Fruit fly (Drosophila melanogaster) whole organism, prepupa: ENCODE measurements around the gene CG34171.

Source experiments
- Blimp-1 ChIP-seq: fragments of 200-800 bp; sonication (Bioruptor generic); optimal IDR thresholded peaks from 3 replicates; lab custom pipeline; 2017; ENCODE audit warnings: missing biosample characterization, missing genetic modification characterization, mild to moderate bottlenecking, moderate library complexity, missing genetic modification reagents
- CG10631 ChIP-seq: fragments of 200-800 bp; sonication (Bioruptor generic); optimal IDR thresholded peaks from 2 replicates; lab custom pipeline; 2016; ENCODE audit warnings: missing biosample characterization, missing genetic modification characterization
- CG10669 ChIP-seq: fragments of 200-800 bp; sonication (Bioruptor generic); optimal IDR thresholded peaks from 3 replicates; lab custom pipeline; 2018; ENCODE audit warnings: missing biosample characterization, mild to moderate bottlenecking, missing genetic modification characterization, moderate library complexity
- CG11294 ChIP-seq: fragments of 200-800 bp; sonication (Bioruptor generic); IDR thresholded peaks from 2 replicates; pipeline ENCODE4 v1.3.6; 2022; ENCODE audit warnings: missing biosample characterization, missing genetic modification characterization
- CG11762 ChIP-seq: fragments of 200-800 bp; sonication (Bioruptor generic); optimal IDR thresholded peaks from 3 replicates; lab custom pipeline; 2016; ENCODE audit warnings: missing biosample characterization, missing genetic modification characterization; ENCODE audit not compliant: insufficient read depth
- CG1621 ChIP-seq: fragments of 200-800 bp; sonication (Bioruptor generic); optimal IDR thresholded peaks from 3 replicates; lab custom pipeline; 2018; ENCODE audit warnings: missing biosample characterization, mild to moderate bottlenecking, missing genetic modification characterization
- CG16779 ChIP-seq: fragments of 200-800 bp; sonication (Bioruptor generic); optimal IDR thresholded peaks from 3 replicates; lab custom pipeline; 2017; ENCODE audit warnings: missing biosample characterization, mild to moderate bottlenecking, missing genetic modification characterization
- CG3032 ChIP-seq: fragments of 200-800 bp; optimal IDR thresholded peaks from 2 replicates; lab custom pipeline; 2019; ENCODE audit warnings: missing biosample characterization, mild to moderate bottlenecking, missing genetic modification characterization, moderate library complexity
- CG31627 ChIP-seq: fragments of 200-800 bp; sonication (Bioruptor generic); optimal IDR thresholded peaks from 3 replicates; lab custom pipeline; 2016; ENCODE audit warnings: missing biosample characterization, missing genetic modification characterization
- CG32006 ChIP-seq: fragments of 200-800 bp; sonication (Bioruptor generic); optimal IDR thresholded peaks from 3 replicates; lab custom pipeline; 2017; ENCODE audit warnings: missing biosample characterization, mild to moderate bottlenecking, missing genetic modification characterization
- CG34406 ChIP-seq: fragments of 200-800 bp; sonication (Bioruptor generic); optimal IDR thresholded peaks from 3 replicates; lab custom pipeline; 2016; ENCODE audit warnings: missing biosample characterization, missing genetic modification characterization
- CG4318 ChIP-seq: fragments of 200-800 bp; sonication (Bioruptor generic); optimal IDR thresholded peaks from 3 replicates; lab custom pipeline; 2017; ENCODE audit warnings: missing biosample characterization, mild to moderate bottlenecking, missing genetic modification characterization
- CG6163 ChIP-seq: fragments of 200-800 bp; sonication (Bioruptor generic); IDR thresholded peaks from 3 replicates; pipeline ENCODE4 v1.3.6; 2022; ENCODE audit warnings: missing biosample characterization, missing genetic modification characterization
- CG6276 ChIP-seq: fragments of 200-800 bp; sonication (Bioruptor generic); optimal IDR thresholded peaks from 2 replicates; lab custom pipeline; 2017; ENCODE audit warnings: missing biosample characterization, mild to moderate bottlenecking, missing genetic modification characterization
- CG6792 ChIP-seq: fragments of 200-800 bp; sonication (Bioruptor generic); optimal IDR thresholded peaks from 3 replicates; lab custom pipeline; 2016; ENCODE audit warnings: missing biosample characterization, missing genetic modification characterization
- CG6808 ChIP-seq: fragments of 200-800 bp; sonication (Bioruptor generic); optimal IDR thresholded peaks from 3 replicates; lab custom pipeline; 2017; ENCODE audit warnings: missing biosample characterization, missing genetic modification characterization, mild to moderate bottlenecking, moderate library complexity, missing genetic modification reagents
- CG6854 ChIP-seq: fragments of 200-800 bp; sonication (Bioruptor generic); optimal IDR thresholded peaks from 2 replicates; lab custom pipeline; 2017; ENCODE audit warnings: missing biosample characterization, mild to moderate bottlenecking, missing genetic modification characterization
- CG7368 ChIP-seq: fragments of 200-800 bp; sonication (Bioruptor generic); optimal IDR thresholded peaks from 3 replicates; lab custom pipeline; 2016; ENCODE audit warnings: missing biosample characterization, missing genetic modification characterization
- CG8119 ChIP-seq: fragments of 200-800 bp; sonication (Bioruptor generic); IDR thresholded peaks from 3 replicates; pipeline ENCODE4 v1.3.6; 2022; ENCODE audit warnings: missing biosample characterization, missing genetic modification characterization
- CG8319 ChIP-seq: fragments of 200-800 bp; sonication (Bioruptor generic); optimal IDR thresholded peaks from 3 replicates; lab custom pipeline; 2016; ENCODE audit warnings: missing biosample characterization, missing genetic modification characterization
- CG8632 ChIP-seq: fragments of 200-800 bp; sonication (Bioruptor generic); optimal IDR thresholded peaks from 3 replicates; lab custom pipeline; 2016; ENCODE audit warnings: missing biosample characterization, missing genetic modification characterization
- CG9139 ChIP-seq: fragments of 200-800 bp; sonication (Bioruptor generic); optimal IDR thresholded peaks from 3 replicates; lab custom pipeline; 2017; ENCODE audit warnings: missing biosample characterization, mild to moderate bottlenecking, missing genetic modification characterization
- Eip75B ChIP-seq: fragments of 200-800 bp; sonication (Bioruptor generic); optimal IDR thresholded peaks from 3 replicates; lab custom pipeline; 2016; ENCODE audit warnings: missing biosample characterization, missing genetic modification characterization
- Eip78C ChIP-seq: fragments of 200-800 bp; sonication (Bioruptor generic); peaks from one replicate; lab custom pipeline; 2016; ENCODE audit warnings: missing biosample characterization, missing genetic modification characterization
- Ets21C ChIP-seq: fragments of 200-800 bp; sonication (Bioruptor generic); optimal IDR thresholded peaks from 3 replicates; lab custom pipeline; 2016; ENCODE audit warnings: missing biosample characterization, missing genetic modification characterization
- Gug ChIP-seq: fragments of 200-800 bp; sonication (Bioruptor generic); IDR thresholded peaks from 2 replicates; pipeline ENCODE4 v1.3.6; 2022; ENCODE audit warnings: missing biosample characterization, missing genetic modification characterization
- Hr38 ChIP-seq: sonication (Bioruptor generic); optimal IDR thresholded peaks from 2 replicates; lab custom pipeline; 2016; ENCODE audit warnings: missing biosample characterization, missing genetic modification characterization
- Hr39 ChIP-seq: fragments of 200-800 bp; sonication (Bioruptor generic); optimal IDR thresholded peaks from 2 replicates; lab custom pipeline; 2016; ENCODE audit warnings: missing biosample characterization, missing genetic modification characterization
- Lpt ChIP-seq: fragments of 200-800 bp; sonication (Bioruptor generic); optimal IDR thresholded peaks from 3 replicates; lab custom pipeline; 2016; ENCODE audit warnings: missing biosample characterization, missing genetic modification characterization
- Met ChIP-seq: fragments of 200-800 bp; sonication (Bioruptor generic); optimal IDR thresholded peaks from 3 replicates; lab custom pipeline; 2016; ENCODE audit warnings: missing biosample characterization, missing genetic modification characterization
- OdsH ChIP-seq: fragments of 200-800 bp; sonication (Bioruptor generic); optimal IDR thresholded peaks from 3 replicates; lab custom pipeline; 2016; ENCODE audit warnings: missing biosample characterization, missing genetic modification characterization
- Smox ChIP-seq: fragments of 200-800 bp; sonication (Bioruptor generic); optimal IDR thresholded peaks from 3 replicates; lab custom pipeline; 2016; ENCODE audit warnings: missing biosample characterization, missing genetic modification characterization
- Sox102F ChIP-seq: fragments of 200-800 bp; sonication (Bioruptor generic); optimal IDR thresholded peaks from 2 replicates; lab custom pipeline; 2016; ENCODE audit warnings: missing biosample characterization, mild to moderate bottlenecking, missing genetic modification characterization
- Sox14 ChIP-seq: fragments of 200-800 bp; sonication (Bioruptor generic); optimal IDR thresholded peaks from 3 replicates; lab custom pipeline; 2016; ENCODE audit warnings: missing biosample characterization, missing genetic modification characterization
- Sox15 ChIP-seq: fragments of 200-800 bp; sonication (Bioruptor generic); optimal IDR thresholded peaks from 3 replicates; lab custom pipeline; 2016; ENCODE audit warnings: missing biosample characterization, missing genetic modification characterization
- achi ChIP-seq: fragments of 200-800 bp; sonication (Bioruptor generic); optimal IDR thresholded peaks from 3 replicates; lab custom pipeline; 2016; ENCODE audit warnings: missing biosample characterization, missing genetic modification characterization
- cyc ChIP-seq: fragments of 200-800 bp; sonication (Bioruptor generic); optimal IDR thresholded peaks from 3 replicates; lab custom pipeline; 2016; ENCODE audit warnings: missing biosample characterization, missing genetic modification characterization
- dac ChIP-seq: fragments of 200-800 bp; sonication (Bioruptor generic); optimal IDR thresholded peaks from 2 replicates; lab custom pipeline; 2017; ENCODE audit warnings: missing biosample characterization, mild to moderate bottlenecking, missing genetic modification characterization
- dsx ChIP-seq: fragments of 200-800 bp; optimal IDR thresholded peaks from 3 replicates; lab custom pipeline; 2019; ENCODE audit warnings: missing biosample characterization, mild to moderate bottlenecking, missing genetic modification characterization, moderate library complexity; ENCODE audit not compliant: poor library complexity, severe bottlenecking
- eg ChIP-seq: fragments of 200-800 bp; sonication (Bioruptor generic); IDR thresholded peaks from 3 replicates; pipeline ENCODE4 v1.3.6; 2022; ENCODE audit warnings: missing biosample characterization, missing genetic modification characterization
- fkh ChIP-seq: fragments of 200-800 bp; sonication (Bioruptor generic); optimal IDR thresholded peaks from 3 replicates; lab custom pipeline; 2017; ENCODE audit warnings: missing biosample characterization, mild to moderate bottlenecking, missing genetic modification characterization, moderate library complexity
- lz ChIP-seq: fragments of 200-800 bp; sonication (Bioruptor generic); optimal IDR thresholded peaks from 3 replicates; lab custom pipeline; 2016; ENCODE audit warnings: missing biosample characterization, missing genetic modification characterization
- net ChIP-seq: fragments of 200-800 bp; sonication (Bioruptor generic); optimal IDR thresholded peaks from 3 replicates; lab custom pipeline; 2016; ENCODE audit warnings: missing biosample characterization, missing genetic modification characterization
- pdm3 ChIP-seq: fragments of 200-800 bp; sonication (Bioruptor generic); optimal IDR thresholded peaks from 3 replicates; lab custom pipeline; 2016; ENCODE audit warnings: missing biosample characterization, missing genetic modification characterization
- spab ChIP-seq: fragments of 200-800 bp; sonication (Bioruptor generic); optimal IDR thresholded peaks from 2 replicates; lab custom pipeline; 2017; ENCODE audit warnings: missing biosample characterization, mild to moderate bottlenecking, missing genetic modification characterization, missing genetic modification reagents
- ss ChIP-seq, 2 experiments: fragments of 200-800 bp; sonication (Bioruptor generic); optimal IDR thresholded peaks; 2 replicates in 1 of 2; 3 replicates in 1 of 2; lab custom pipeline; 2017 to 2018; ENCODE audit warnings: mild to moderate bottlenecking in 2 of 2, missing biosample characterization in 2 of 2, missing genetic modification characterization in 2 of 2, moderate library complexity in 1 of 2
- svp ChIP-seq: fragments of 200-800 bp; sonication (Bioruptor generic); peaks from one replicate; lab custom pipeline; 2016; ENCODE audit warnings: missing biosample characterization, missing genetic modification characterization
- topi ChIP-seq: fragments of 200-800 bp; sonication (Bioruptor generic); optimal IDR thresholded peaks from 3 replicates; lab custom pipeline; 2016; ENCODE audit warnings: missing biosample characterization, missing genetic modification characterization

Gene CG34171

DNA sequence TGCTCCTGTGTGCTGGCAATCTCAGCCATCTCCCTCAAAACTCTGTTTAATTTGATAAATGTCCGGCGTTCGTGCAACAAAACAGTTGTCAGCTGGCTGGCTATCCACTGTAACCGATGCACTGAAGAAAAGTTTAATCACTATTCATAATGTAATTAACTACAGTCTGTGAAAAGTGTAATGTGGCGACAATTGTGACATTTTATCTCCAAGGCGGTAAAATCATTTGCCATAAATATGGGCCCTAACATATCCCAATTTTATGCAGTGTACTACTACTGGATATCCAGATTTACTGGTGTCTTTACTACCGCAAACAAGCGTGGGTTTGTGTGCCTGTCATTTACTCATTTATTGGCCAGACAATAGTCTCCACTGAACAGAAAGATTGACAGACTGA, 49.7 kb upstream of the CG34171 start (continued):
- TF ChIP-seq Smox, result peak; percentile 37
- peak; percentile 44 for TF ChIP-seq CG11762 (GFP tag; lab: Kevin White, UChicago)
- TF ChIP-seq net (GFP tag; lab: Kevin White, UChicago), result peak; percentile 51
- peak; percentile 49 for TF ChIP-seq lz (GFP tag; lab: Kevin White, UChicago)
- peak; percentile 74; the same call in 2 of the 3 replicates for TF ChIP-seq CG8119
- TF ChIP-seq Gug (GFP tag; lab: Robert Waterston, UW), result peak; percentile 75
- peak; percentile 60 for TF ChIP-seq dac (GFP tag; lab: Kevin White, UChicago)
- TF ChIP-seq dsx (GFP tag; lab: Kevin White, UChicago), result no peak
- TF ChIP-seq CG8319, result peak; percentile 32
- no peak for TF ChIP-seq Ets21C (GFP tag; lab: Kevin White, UChicago)
- TF ChIP-seq, all 60 proteins: peak for 47

dm6 chr2L:18331612-18332011, 46.8 kb upstream of the CG34171 start:
- TF ChIP-seq CG34406, result no peak
- no peak for TF ChIP-seq CG8632 (GFP tag; lab: Kevin White, UChicago)
- TF ChIP-seq CG6808 (GFP tag; lab: Kevin White, UChicago), result no peak
- peak; percentile 78 for TF ChIP-seq CG8119
- TF ChIP-seq Eip75B (GFP tag; lab: Kevin White, UChicago), result peak; percentile 27
- TF ChIP-seq Sox102F (GFP tag; lab: Kevin White, UChicago), result no peak
- peak; percentile 42 for TF ChIP-seq Lpt
- no peak for TF ChIP-seq CG3032
- TF ChIP-seq Met (GFP tag; lab: Kevin White, UChicago), result no peak
- TF ChIP-seq cyc (GFP tag; lab: Kevin White, UChicago), result no peak
- peak; percentile 67 for TF ChIP-seq CG6163 (GFP tag; lab: Robert Waterston, UW)
- no peak for TF ChIP-seq Ets21C (GFP tag; lab: Kevin White, UChicago)
- TF ChIP-seq spab (GFP tag; lab: Kevin White, UChicago), result no peak
- peak; percentile 79 for TF ChIP-seq eg (GFP tag; lab: Robert Waterston, UW)
- peak; percentile 37 for TF ChIP-seq CG10631 (GFP tag; lab: Kevin White, UChicago)
- no peak for TF ChIP-seq Smox
- TF ChIP-seq topi, result no peak
- TF ChIP-seq Blimp-1 (GFP tag; lab: Kevin White, UChicago), result no peak
- peak; percentile 58 for TF ChIP-seq pdm3 (GFP tag; lab: Kevin White, UChicago)
- TF ChIP-seq CG8319, result no peak
- peak; percentile 10 for TF ChIP-seq Sox14 (GFP tag; lab: Kevin White, UChicago)
- TF ChIP-seq CG9139, result no peak
- TF ChIP-seq CG6276 (GFP tag; lab: Kevin White, UChicago), result peak; percentile 48
- TF ChIP-seq CG31627 (GFP tag; lab: Kevin White, UChicago), result no peak
- TF ChIP-seq CG7368 (GFP tag; lab: Kevin White, UChicago), result no peak
- TF ChIP-seq fkh, result no peak
- peak; percentile 47 for TF ChIP-seq OdsH (GFP tag; lab: Kevin White, UChicago)
- no peak for TF ChIP-seq net (GFP tag; lab: Kevin White, UChicago)
- TF ChIP-seq CG10669, result no peak
- TF ChIP-seq Gug (GFP tag; lab: Robert Waterston, UW), result no peak
- no peak for TF ChIP-seq CG1621 (tag; lab: Kevin White, UChicago)
- TF ChIP-seq Sox15, result no peak
- no peak for TF ChIP-seq dsx (GFP tag; lab: Kevin White, UChicago)
- peak; percentile 25 for TF ChIP-seq CG4318 (GFP tag; lab: Kevin White, UChicago)
- TF ChIP-seq CG11762 (GFP tag; lab: Kevin White, UChicago), result peak; percentile 1
- TF ChIP-seq Hr39, result no peak
- TF ChIP-seq achi (GFP tag; lab: Kevin White, UChicago), result peak; percentile 26
- no peak for TF ChIP-seq ss (GFP tag; optimal IDR thresholded peaks at IDR 0.05; lab: Kevin White, UChicago)
- peak; percentile 52 for TF ChIP-seq dac (GFP tag; lab: Kevin White, UChicago)
- TF ChIP-seq CG32006 (GFP tag; lab: Kevin White, UChicago), result peak; percentile 79
- TF ChIP-seq lz (GFP tag; lab: Kevin White, UChicago), result no peak
- no peak for TF ChIP-seq CG6854
- TF ChIP-seq Hr38 (GFP tag; lab: Kevin White, UChicago), result no peak
- TF ChIP-seq CG16779 (tag; lab: Kevin White, UChicago), result no peak
- no peak for TF ChIP-seq CG6792
- peak; percentile 82 for TF ChIP-seq Eip78C
- no peak for TF ChIP-seq svp
- 0 out of 2 replicates have a peak, but pooled peaks have one; percentile 18 for TF ChIP-seq CG11294 (GFP tag; lab: Robert Waterston, UW)
